Worm (Caenorhabditis elegans) whole organism, mixed stage, embryonic: Measurements from ENCODE around the gene rfc-4.

Source experiments
- M03D4.4 ChIP-seq: sonication (generic microtip); optimal IDR thresholded peaks from 2 replicates; lab custom pipeline; 2017; ENCODE audit warnings: mild to moderate bottlenecking, missing genetic modification characterization, missing compliant biosample characterization
- bed-3 ChIP-seq: fragments of 200-800 bp; sonication (Bioruptor generic); optimal IDR thresholded peaks from 3 replicates; lab custom pipeline; 2018; ENCODE audit warnings: mild to moderate bottlenecking, missing genetic modification characterization, moderate library complexity, missing compliant biosample characterization
- blmp-1 ChIP-seq: fragments of 150-350 bp; optimal IDR thresholded peaks from 2 replicates; lab custom pipeline; 2014; ENCODE audit warnings: missing biosample characterization, missing genetic modification characterization
- ceh-39 ChIP-seq: fragments of 150-350 bp; optimal IDR thresholded peaks from 2 replicates; lab custom pipeline; 2014; ENCODE audit warnings: missing biosample characterization, missing genetic modification characterization
- ceh-83 ChIP-seq: fragments of 200-800 bp; sonication (Bioruptor generic); optimal IDR thresholded peaks from 2 replicates; lab custom pipeline; 2018; ENCODE audit warnings: mild to moderate bottlenecking, missing genetic modification characterization, missing compliant biosample characterization
- ces-1 ChIP-seq: fragments of 150-350 bp; optimal IDR thresholded peaks from 2 replicates; lab custom pipeline; 2014; ENCODE audit warnings: missing biosample characterization, missing genetic modification reagents, missing genetic modification characterization
- cnd-1 ChIP-seq: fragments of 200-800 bp; sonication (Bioruptor generic); optimal IDR thresholded peaks from 2 replicates; lab custom pipeline; 2018; ENCODE audit warnings: mild to moderate bottlenecking, missing genetic modification characterization, missing compliant biosample characterization
- elt-1 ChIP-seq: sonication (generic microtip); optimal IDR thresholded peaks from 2 replicates; lab custom pipeline; 2017; ENCODE audit warnings: missing genetic modification characterization, mild to moderate bottlenecking, missing compliant biosample characterization, antibody characterized with exemption, moderate library complexity, borderline replicate concordance; ENCODE audit not compliant: insufficient read depth
- elt-3 ChIP-seq: fragments of 150-350 bp; optimal IDR thresholded peaks from 2 replicates; lab custom pipeline; 2014; ENCODE audit warnings: missing biosample characterization, missing genetic modification characterization
- flh-1 ChIP-seq: fragments of 200-800 bp; sonication (Bioruptor generic); optimal IDR thresholded peaks from 2 replicates; lab custom pipeline; 2018; ENCODE audit warnings: mild to moderate bottlenecking, missing genetic modification characterization, moderate library complexity, missing compliant biosample characterization
- ham-2 ChIP-seq: fragments of 200-800 bp; sonication (Bioruptor generic); optimal IDR thresholded peaks from 2 replicates; lab custom pipeline; 2018; ENCODE audit warnings: mild to moderate bottlenecking, missing genetic modification characterization, missing compliant biosample characterization
- hlh-1 ChIP-seq: fragments of 150-350 bp; optimal IDR thresholded peaks from 2 replicates; lab custom pipeline; 2014; ENCODE audit warnings: missing biosample characterization, missing genetic modification reagents, missing genetic modification characterization
- lin-13 ChIP-seq: fragments of 150-350 bp; optimal IDR thresholded peaks from 2 replicates; lab custom pipeline; 2014; ENCODE audit warnings: missing biosample characterization, missing genetic modification characterization
- lin-32 ChIP-seq: fragments of 200-800 bp; sonication (Bioruptor generic); optimal IDR thresholded peaks from 2 replicates; lab custom pipeline; 2018; ENCODE audit warnings: mild to moderate bottlenecking, missing genetic modification characterization, missing compliant biosample characterization
- lsy-2 ChIP-seq: fragments of 150-350 bp; optimal IDR thresholded peaks from 2 replicates; lab custom pipeline; 2014; ENCODE audit warnings: missing biosample characterization, missing genetic modification characterization
- mab-5 ChIP-seq: fragments of 150-350 bp; optimal IDR thresholded peaks from 2 replicates; lab custom pipeline; 2014; ENCODE audit warnings: missing biosample characterization, missing genetic modification characterization
- mep-1 ChIP-seq: fragments of 150-350 bp; optimal IDR thresholded peaks from 2 replicates; lab custom pipeline; 2017; ENCODE audit warnings: missing biosample characterization, missing genetic modification reagents, missing genetic modification characterization, inconsistent platforms
- mls-2 ChIP-seq: sonication (generic microtip); optimal IDR thresholded peaks from 2 replicates; lab custom pipeline; 2016; ENCODE audit warnings: mild to moderate bottlenecking, missing genetic modification characterization, moderate library complexity, missing compliant biosample characterization
- nhr-12 ChIP-seq: fragments of 150-350 bp; optimal IDR thresholded peaks from 2 replicates; lab custom pipeline; 2014; ENCODE audit warnings: missing biosample characterization, missing genetic modification characterization
- nhr-2 ChIP-seq: fragments of 150-350 bp; optimal IDR thresholded peaks from 2 replicates; lab custom pipeline; 2014; ENCODE audit warnings: missing biosample characterization, missing genetic modification characterization
- nhr-237 ChIP-seq: fragments of 150-350 bp; optimal IDR thresholded peaks from 2 replicates; lab custom pipeline; 2014; ENCODE audit warnings: missing biosample characterization, missing genetic modification characterization
- nhr-28 ChIP-seq: fragments of 150-350 bp; optimal IDR thresholded peaks from 2 replicates; lab custom pipeline; 2014; ENCODE audit warnings: missing biosample characterization, missing genetic modification characterization
- nhr-76 ChIP-seq: sonication (generic microtip); optimal IDR thresholded peaks from 2 replicates; lab custom pipeline; 2017; ENCODE audit warnings: missing biosample characterization, missing genetic modification characterization
- pha-4 ChIP-seq: fragments of 150-350 bp; optimal IDR thresholded peaks from 2 replicates; lab custom pipeline; 2018; ENCODE audit warnings: missing biosample characterization, missing genetic modification reagents, missing genetic modification characterization
- sem-2 ChIP-seq: fragments of 200-800 bp; sonication (Bioruptor generic); optimal IDR thresholded peaks from 2 replicates; lab custom pipeline; 2018; ENCODE audit warnings: mild to moderate bottlenecking, missing genetic modification characterization, missing compliant biosample characterization
- snpc-4 ChIP-seq: fragments of 150-350 bp; optimal IDR thresholded peaks from 2 replicates; lab custom pipeline; 2014; ENCODE audit warnings: missing biosample characterization, missing genetic modification characterization
- tbx-8 ChIP-seq: fragments of 200-800 bp; sonication (Bioruptor generic); optimal IDR thresholded peaks from 2 replicates; lab custom pipeline; 2018; ENCODE audit warnings: mild to moderate bottlenecking, missing genetic modification characterization, moderate library complexity, missing compliant biosample characterization
- unc-120 ChIP-seq: sonication (generic microtip); optimal IDR thresholded peaks from 2 replicates; lab custom pipeline; 2017; ENCODE audit warnings: missing genetic modification characterization, missing compliant biosample characterization; ENCODE audit not compliant: poor library complexity, severe bottlenecking
- unc-39 ChIP-seq: fragments of 150-350 bp; optimal IDR thresholded peaks from 2 replicates; lab custom pipeline; 2014; ENCODE audit warnings: missing biosample characterization, missing genetic modification characterization
- unc-62 ChIP-seq: fragments of 150-350 bp; optimal IDR thresholded peaks from 2 replicates; lab custom pipeline; 2014; ENCODE audit warnings: missing biosample characterization, missing genetic modification reagents, missing genetic modification characterization
- ztf-11 ChIP-seq: fragments of 150-350 bp; optimal IDR thresholded peaks from 2 replicates; lab custom pipeline; 2014; ENCODE audit warnings: missing biosample characterization, missing genetic modification characterization

The rfc-4 gene

ce11 chrIII:7005350-7005749 lies 33.3 kb downstream of the rfc-4 start, which contains the start of gene C06E8.5:
C06E8.5 (minus strand) TSS chrIII:7005450.
- TF ChIP-seq lsy-2 (tag; lab: Kevin White, UChicago) (no peak), ceh-83 (GFP tag; lab: Kevin White, UChicago) (no peak), nhr-237 (tag; lab: Kevin White, UChicago) (no peak), ham-2 (GFP tag; lab: Kevin White, UChicago) (no peak), cnd-1 (no peak), pha-4 (no peak), M03D4.4 (tag; lab: Kevin White, UChicago) (no peak), blmp-1 (tag; lab: Kevin White, UChicago) (no peak), mep-1 (tag; lab: Kevin White, UChicago) (no peak), mab-5 (tag; lab: Kevin White, UChicago) (no peak), elt-1 (no peak), unc-39 (tag; lab: Kevin White, UChicago) (no peak), elt-3 (tag; lab: Kevin White, UChicago) (no peak), flh-1 (GFP tag; lab: Kevin White, UChicago) (no peak), mls-2 (tag; lab: Kevin White, UChicago) (no peak)
- TF ChIP-seq, all 35 proteins: peak for 0

ce11 chrIII:7008836-7009235 lies 36.8 kb downstream of the rfc-4 start, which contains the start of gene lgc-38:
lgc-38 (plus strand) TSS chrIII:7009136.
- TF ChIP-seq lin-32, result no peak
- no peak for TF ChIP-seq hlh-1 (tag; lab: Kevin White, UChicago)
- no peak for TF ChIP-seq snpc-4
- no peak for TF ChIP-seq nhr-12 (tag; lab: Kevin White, UChicago)
- no peak for TF ChIP-seq sem-2 (GFP tag; lab: Kevin White, UChicago)
- TF ChIP-seq mls-2 (tag; lab: Kevin White, UChicago), result no peak
- TF ChIP-seq pha-4, result no peak
- no peak for TF ChIP-seq tbx-8
- no peak for TF ChIP-seq ceh-83 (GFP tag; lab: Kevin White, UChicago)
- no peak for TF ChIP-seq unc-120 (tag; lab: Kevin White, UChicago)
- no peak for TF ChIP-seq ceh-39 (tag; lab: Kevin White, UChicago)
- no peak for TF ChIP-seq nhr-28 (tag; lab: Kevin White, UChicago)
- TF ChIP-seq ztf-11 (tag; lab: Kevin White, UChicago), result no peak

- no peak for TF ChIP-seq nhr-2 (tag; lab: Kevin White, UChicago)
- TF ChIP-seq ces-1 (GFP tag; lab: Kevin White, UChicago), result peak; percentile 33
Observed at ce11 chrIII:7012060-7012459, 40.0 kb downstream of the rfc-4 start.

ce11 chrIII:7013764-7014163 lies 41.7 kb downstream of the rfc-4 start:
- TF ChIP-seq ztf-11 (tag; lab: Kevin White, UChicago) (no peak), mab-5 (tag; lab: Kevin White, UChicago) (no peak), unc-62 (no peak), hlh-1 (tag; lab: Kevin White, UChicago) (no peak), elt-3 (tag; lab: Kevin White, UChicago) (no peak), sem-2 (GFP tag; lab: Kevin White, UChicago) (no peak)

- TF ChIP-seq bed-3 (GFP tag; lab: Kevin White, UChicago), result no peak
- TF ChIP-seq snpc-4, result no peak
Observed at ce11 chrIII:7019724-7020123, 47.7 kb downstream of the rfc-4 start.

- no peak for TF ChIP-seq elt-1
- no peak for TF ChIP-seq lin-32
- no peak for TF ChIP-seq unc-62
- TF ChIP-seq nhr-237 (tag; lab: Kevin White, UChicago), result no peak
- TF ChIP-seq ceh-39 (tag; lab: Kevin White, UChicago), result no peak
- TF ChIP-seq blmp-1 (tag; lab: Kevin White, UChicago), result no peak
- no peak for TF ChIP-seq ceh-83 (GFP tag; lab: Kevin White, UChicago)
- TF ChIP-seq sem-2 (GFP tag; lab: Kevin White, UChicago), result no peak
- TF ChIP-seq nhr-2 (tag; lab: Kevin White, UChicago), result no peak
- no peak for TF ChIP-seq mep-1 (tag; lab: Kevin White, UChicago)
- no peak for TF ChIP-seq lin-13 (tag; lab: Kevin White, UChicago)
- TF ChIP-seq cnd-1, result no peak
- TF ChIP-seq ces-1 (GFP tag; lab: Kevin White, UChicago), result no peak
- TF ChIP-seq nhr-76 (tag; lab: Kevin White, UChicago), result no peak
Observed at ce11 chrIII:7020500-7020899, 48.4 kb downstream of the rfc-4 start, which contains the start of gene col-8. col-8 (minus strand) TSS chrIII:7020600.
